Fruit fly (Drosophila melanogaster): ENCODE data around the gene ppk19.

The ppk19 gene

dm6 chr3R:29675333-29675732 is 3.1 kb downstream of the ppk19 start, which contains the start of the genes Bub3 and Cap-D2 (continued):
- TF ChIP-seq CG2712 (tag; optimal IDR thresholded peaks at IDR 0.05) = peak; percentile 73
- peak; percentile 73 for TF ChIP-seq repo (GFP tag; optimal IDR thresholded peaks at IDR 0.05)
- no peak for TF ChIP-seq CG10431 (GFP tag; optimal IDR thresholded peaks at IDR 0.05)
- peak; percentile 67 for TF ChIP-seq dmrt11E (tag; optimal IDR thresholded peaks at IDR 0.05)
- TF ChIP-seq slp2 (GFP tag; optimal IDR thresholded peaks at IDR 0.05) = peak; percentile 46
- no peak for TF ChIP-seq onecut (GFP tag; IDR thresholded peaks at IDR 0.05)
- no peak for TF ChIP-seq schlank (tag; optimal IDR thresholded peaks at IDR 0.05)
- TF ChIP-seq kah (GFP tag; optimal IDR thresholded peaks at IDR 0.05) = no peak
- no peak for TF ChIP-seq fd3F (GFP tag; optimal IDR thresholded peaks at IDR 0.05)
- no peak for TF ChIP-seq CG31441 (GFP tag; IDR thresholded peaks at IDR 0.05)
- TF ChIP-seq sima (GFP tag; optimal IDR thresholded peaks at IDR 0.05) = no peak
- peak; percentile 83 to 84 for TF ChIP-seq dpn (GFP tag; optimal IDR thresholded peaks at IDR 0.05)
- peak; percentile 74 for TF ChIP-seq Chrac-16 (GFP tag; optimal IDR thresholded peaks at IDR 0.05)
- peak; percentile 90 for TF ChIP-seq CG34224 (GFP tag; IDR thresholded peaks at IDR 0.05; ENCODE audit: partially characterized antibody)
- peak; percentile 38 for TF ChIP-seq gcm2 (GFP tag; optimal IDR thresholded peaks at IDR 0.05)
- peak; percentile 77 for TF ChIP-seq CG4820 (GFP tag; optimal IDR thresholded peaks at IDR 0.05)
- TF ChIP-seq bigmax (GFP tag; optimal IDR thresholded peaks at IDR 0.05) = no peak
- TF ChIP-seq CG8924 (tag; optimal IDR thresholded peaks at IDR 0.05) = peak; percentile 65
- peak; percentile 53 for TF ChIP-seq CG9215 (GFP tag; IDR thresholded peaks at IDR 0.05)
- TF ChIP-seq chinmo (GFP tag; IDR thresholded peaks at IDR 0.05; ENCODE audit: partially characterized antibody) = no peak
- peak; percentile 43; the same call in 1 of the 2 replicates for TF ChIP-seq CG8765 (GFP tag; IDR thresholded peaks at IDR 0.05)
- no peak for TF ChIP-seq HLHmδ (GFP tag; optimal IDR thresholded peaks at IDR 0.05)
- no peak for TF ChIP-seq CG4360 (GFP tag; IDR thresholded peaks at IDR 0.05)
- TF ChIP-seq Ada2b (GFP tag; IDR thresholded peaks at IDR 0.05) = peak; percentile 72
- TF ChIP-seq fd96Cb (tag; optimal IDR thresholded peaks at IDR 0.05) = peak; percentile 55
- TF ChIP-seq CG11504 (tag; optimal IDR thresholded peaks at IDR 0.05) = no peak
- no peak for TF ChIP-seq CG6854 (GFP tag; optimal IDR thresholded peaks at IDR 0.05)
- no peak for TF ChIP-seq so (GFP tag; IDR thresholded peaks at IDR 0.05)
- TF ChIP-seq dmrt99B (tag; optimal IDR thresholded peaks at IDR 0.05) = no peak
- peak; percentile 89 for TF ChIP-seq CHES-1-like (GFP tag; optimal IDR thresholded peaks at IDR 0.05)
- peak; percentile 69 for TF ChIP-seq H2.0 (GFP tag; IDR thresholded peaks at IDR 0.05)
- TF ChIP-seq NfI (GFP tag; optimal IDR thresholded peaks at IDR 0.05) = peak; percentile 66
- TF ChIP-seq pita (GFP tag; optimal IDR thresholded peaks at IDR 0.05) = no peak
- TF ChIP-seq CG13894 (tag; optimal IDR thresholded peaks at IDR 0.05) = no peak
- TF ChIP-seq disco-r (GFP tag; optimal IDR thresholded peaks at IDR 0.05) = no peak
- TF ChIP-seq pb (GFP tag; optimal IDR thresholded peaks at IDR 0.05) = peak; percentile 28
- peak; percentile 59 for TF ChIP-seq Lhr (GFP tag; optimal IDR thresholded peaks at IDR 0.05)
- TF ChIP-seq HmgZ (tag; optimal IDR thresholded peaks at IDR 0.05) = peak; percentile 68
- TF ChIP-seq Dp (GFP tag; optimal IDR thresholded peaks at IDR 0.05) = peak; percentile 59
- no peak for TF ChIP-seq dimm (GFP tag; IDR thresholded peaks at IDR 0.05)
- no peak for TF ChIP-seq mirr (GFP tag; optimal IDR thresholded peaks at IDR 0.05)
- TF ChIP-seq Myb (GFP tag; optimal IDR thresholded peaks at IDR 0.05) = peak; percentile 68
- TF ChIP-seq insv (GFP tag; optimal IDR thresholded peaks at IDR 0.05) = no peak
- peak; percentile 66 for TF ChIP-seq CG10366 (GFP tag; IDR thresholded peaks at IDR 0.05)
- peak; percentile 51 for TF ChIP-seq twi (tag; optimal IDR thresholded peaks at IDR 0.05)
- TF ChIP-seq tll (GFP tag; optimal IDR thresholded peaks at IDR 0.05) = no peak
- TF ChIP-seq amos (GFP tag; IDR thresholded peaks at IDR 0.05; ENCODE audit: partially characterized antibody) = peak; percentile 70
- TF ChIP-seq ab (GFP tag; optimal IDR thresholded peaks at IDR 0.05) = no peak
- no peak for TF ChIP-seq sc (optimal IDR thresholded peaks at IDR 0.05)
- TF ChIP-seq sc (GFP tag; optimal IDR thresholded peaks at IDR 0.05) = peak; percentile 49
- no peak for TF ChIP-seq gt (GFP tag; IDR thresholded peaks at IDR 0.05)

All from whole organism, embryonic.